Worm (Caenorhabditis elegans) whole organism, L4 larva: ENCODE data around the gene clec-171.

Experiments used
- F10B5.3 ChIP-seq: sonication (generic microtip); optimal IDR thresholded peaks from 2 replicates; lab custom pipeline; 2016; ENCODE audit warnings: mild to moderate bottlenecking, missing genetic modification characterization, missing compliant biosample characterization
- F26F4.8 ChIP-seq: fragments of 200-800 bp; sonication (Bioruptor generic); conservative IDR thresholded peaks from 2 replicates; pipeline ENCODE4 v1.3.6; 2022; ENCODE audit warnings: missing genetic modification characterization, missing compliant biosample characterization
- R02D3.7 ChIP-seq: fragments of 150-350 bp; sonication (generic microtip); optimal IDR thresholded peaks from 3 replicates; lab custom pipeline; 2014; ENCODE audit warnings: missing biosample characterization, missing genetic modification characterization
- T26A8.4 ChIP-seq: fragments of 200-800 bp; sonication (Bioruptor generic); IDR thresholded peaks from 2 replicates; pipeline ENCODE4 v1.3.6; 2022; ENCODE audit warnings: missing genetic modification characterization, missing compliant biosample characterization
- Y48G9A.11 ChIP-seq: fragments of 200-800 bp; sonication (Bioruptor generic); IDR thresholded peaks from 2 replicates; pipeline ENCODE4 v1.3.6; 2022; ENCODE audit warnings: missing genetic modification reagents, missing genetic modification characterization, missing compliant biosample characterization
- Y75B8A.6 ChIP-seq: fragments of 200-800 bp; sonication (Bioruptor generic); IDR thresholded peaks from 2 replicates; pipeline ENCODE4 v1.3.6; 2022; ENCODE audit warnings: missing genetic modification reagents, missing genetic modification characterization, missing compliant biosample characterization
- ZK337.2 ChIP-seq: fragments of 200-800 bp; sonication (Bioruptor generic); IDR thresholded peaks from 2 replicates; pipeline ENCODE4 v1.3.6; 2022; ENCODE audit warnings: missing genetic modification reagents, missing genetic modification characterization, missing compliant biosample characterization
- aha-1 ChIP-seq: fragments of 150-350 bp; peaks from one replicate; lab custom pipeline; 2014; ENCODE audit warnings: missing biosample characterization, missing genetic modification characterization
- aly-2 ChIP-seq: sonication (generic microtip); optimal IDR thresholded peaks from 2 replicates; lab custom pipeline; 2018; ENCODE audit warnings: missing biosample characterization, missing genetic modification characterization
- attf-4 ChIP-seq: sonication (generic microtip); optimal IDR thresholded peaks from 3 replicates; lab custom pipeline; 2017; ENCODE audit warnings: missing biosample characterization, missing genetic modification characterization
- ceh-44 ChIP-seq: fragments of 200-800 bp; sonication (Bioruptor generic); IDR thresholded peaks from 2 replicates; pipeline ENCODE4 v1.3.6; 2022; ENCODE audit warnings: missing genetic modification reagents, missing genetic modification characterization, missing compliant biosample characterization
- ceh-62 ChIP-seq: sonication (generic microtip); optimal IDR thresholded peaks from 2 replicates; lab custom pipeline; 2017; ENCODE audit warnings: missing biosample characterization, missing genetic modification characterization
- ceh-82 ChIP-seq: sonication (generic microtip); optimal IDR thresholded peaks from 2 replicates; lab custom pipeline; 2017; ENCODE audit warnings: missing biosample characterization, missing genetic modification characterization
- daf-12 ChIP-seq: fragments of 150-350 bp; optimal IDR thresholded peaks from 2 replicates; lab custom pipeline; 2014; ENCODE audit warnings: missing biosample characterization, missing genetic modification reagents, missing genetic modification characterization
- daf-16 ChIP-seq, 3 experiments: sonication (generic microtip); optimal IDR thresholded peaks; 2 replicates each; lab custom pipeline; 2016 to 2017; ENCODE audit warnings: missing genetic modification characterization in 3 of 3, missing genetic modification reagents in 3 of 3, mild to moderate bottlenecking in 2 of 3, missing compliant biosample characterization in 2 of 3, missing biosample characterization in 1 of 3, moderate library complexity in 1 of 3
- daf-8 ChIP-seq: fragments of 200-800 bp; sonication (Bioruptor generic); IDR thresholded peaks from 2 replicates; pipeline ENCODE4 v1.3.6; 2022; ENCODE audit warnings: missing genetic modification characterization, missing compliant biosample characterization
- dmd-6 ChIP-seq: fragments of 200-800 bp; sonication (Bioruptor generic); IDR thresholded peaks from 2 replicates; pipeline ENCODE4 v1.3.6; 2022; ENCODE audit warnings: missing genetic modification reagents, missing genetic modification characterization, missing compliant biosample characterization
- dmd-8 ChIP-seq: fragments of 200-800 bp; sonication (Bioruptor generic); IDR thresholded peaks from 2 replicates; pipeline ENCODE4 v1.3.6; 2022; ENCODE audit warnings: missing genetic modification characterization, missing compliant biosample characterization
- dmd-9 ChIP-seq: fragments of 200-800 bp; sonication (Bioruptor generic); IDR thresholded peaks from 2 replicates; pipeline ENCODE4 v1.3.6; 2022; ENCODE audit warnings: missing genetic modification reagents, missing genetic modification characterization, missing compliant biosample characterization
- dpl-1 ChIP-seq: fragments of 150-350 bp; optimal IDR thresholded peaks from 2 replicates; lab custom pipeline; 2014; ENCODE audit warnings: missing biosample characterization, missing genetic modification reagents, missing genetic modification characterization
- duxl-1 ChIP-seq: sonication (generic microtip); optimal IDR thresholded peaks from 2 replicates; lab custom pipeline; 2016; ENCODE audit warnings: mild to moderate bottlenecking, missing genetic modification characterization, moderate library complexity, missing compliant biosample characterization; ENCODE audit not compliant: poor library complexity
- egl-43 ChIP-seq: fragments of 200-800 bp; sonication (Bioruptor generic); IDR thresholded peaks from 2 replicates; pipeline ENCODE4 v1.3.6; 2022; ENCODE audit warnings: missing genetic modification reagents, missing genetic modification characterization, missing compliant biosample characterization
- fkh-10 ChIP-seq: fragments of 150-350 bp; optimal IDR thresholded peaks from 2 replicates; lab custom pipeline; 2014; ENCODE audit warnings: missing biosample characterization, missing genetic modification reagents, missing genetic modification characterization
- fos-1 ChIP-seq: fragments of 150-350 bp; optimal IDR thresholded peaks from 2 replicates; lab custom pipeline; 2014; ENCODE audit warnings: missing biosample characterization, missing genetic modification characterization
- lim-7 ChIP-seq: fragments of 200-800 bp; sonication (Bioruptor generic); IDR thresholded peaks from 2 replicates; pipeline ENCODE4 v1.3.6; 2022; ENCODE audit warnings: missing genetic modification characterization, missing compliant biosample characterization
- lin-15B ChIP-seq: fragments of 150-350 bp; sonication (generic microtip); optimal IDR thresholded peaks from 3 replicates; lab custom pipeline; 2014; ENCODE audit warnings: missing biosample characterization, missing genetic modification characterization
- lin-38 ChIP-seq: fragments of 200-800 bp; sonication (Bioruptor generic); IDR thresholded peaks from 2 replicates; pipeline ENCODE4 v1.3.6; 2022; ENCODE audit warnings: missing genetic modification reagents, missing genetic modification characterization, missing compliant biosample characterization
- madf-5 ChIP-seq, 2 experiments: fragments of 200-800 bp; sonication (Bioruptor generic); IDR thresholded peaks; 2 replicates each; pipeline ENCODE4 v1.3.6; 2022; ENCODE audit warnings: missing compliant biosample characterization in 2 of 2, missing genetic modification characterization in 2 of 2
- madf-9 ChIP-seq: fragments of 200-800 bp; sonication (Bioruptor generic); conservative IDR thresholded peaks from 2 replicates; pipeline ENCODE4 v1.3.6; 2022; ENCODE audit warnings: missing genetic modification reagents, missing genetic modification characterization, missing compliant biosample characterization
- mdl-1 ChIP-seq, 2 experiments: fragments of 150-350 bp in 1 of 2; sonication (generic microtip) in 1 of 2; optimal IDR thresholded peaks; 2 replicates each; lab custom pipeline; 2014 to 2017; ENCODE audit warnings: missing biosample characterization in 2 of 2, missing genetic modification characterization in 2 of 2
- mxl-2 ChIP-seq: fragments of 200-800 bp; sonication (Bioruptor generic); conservative IDR thresholded peaks from 2 replicates; pipeline ENCODE4 v1.3.6; 2022; ENCODE audit warnings: missing genetic modification reagents, missing genetic modification characterization, missing compliant biosample characterization
- mxl-3 ChIP-seq: fragments of 200-800 bp; sonication (Bioruptor generic); optimal IDR thresholded peaks from 2 replicates; lab custom pipeline; 2018; ENCODE audit warnings: mild to moderate bottlenecking, missing genetic modification characterization, missing compliant biosample characterization
- nhr-11 ChIP-seq: fragments of 150-350 bp; optimal IDR thresholded peaks from 2 replicates; lab custom pipeline; 2014; ENCODE audit warnings: missing biosample characterization, missing genetic modification characterization
- nhr-111 ChIP-seq: fragments of 200-800 bp; sonication (Bioruptor generic); optimal IDR thresholded peaks from 2 replicates; lab custom pipeline; 2018; ENCODE audit warnings: mild to moderate bottlenecking, missing genetic modification characterization, missing compliant biosample characterization
- nhr-28 ChIP-seq: fragments of 150-350 bp; optimal IDR thresholded peaks from 2 replicates; lab custom pipeline; 2014; ENCODE audit warnings: missing biosample characterization, missing genetic modification characterization
- pha-4 ChIP-seq, 2 experiments: fragments of 150-350 bp in 1 of 2; fragments of 200-800 bp in 1 of 2; sonication (Bioruptor generic) in 1 of 2; IDR thresholded peaks in 1 of 2; optimal IDR thresholded peaks in 1 of 2; 2 replicates each; pipeline versions ENCODE4 v1.3.6 to Lab custom; 2014 to 2022; ENCODE audit warnings: missing genetic modification characterization in 2 of 2, missing genetic modification reagents in 2 of 2, missing biosample characterization in 1 of 2, missing compliant biosample characterization in 1 of 2
- php-3 ChIP-seq: fragments of 200-800 bp; sonication (Bioruptor generic); IDR thresholded peaks from 2 replicates; pipeline ENCODE4 v1.3.6; 2022; ENCODE audit warnings: missing genetic modification reagents, missing genetic modification characterization, missing compliant biosample characterization
- pqm-1 ChIP-seq: sonication (generic microtip); optimal IDR thresholded peaks from 2 replicates; lab custom pipeline; 2017; ENCODE audit warnings: missing biosample characterization, missing genetic modification characterization
- rbr-2 ChIP-seq: sonication (generic microtip); optimal IDR thresholded peaks from 2 replicates; lab custom pipeline; 2016; ENCODE audit warnings: missing genotype, missing genetic modification characterization, missing compliant biosample characterization
- skn-1 ChIP-seq: fragments of 150-350 bp; optimal IDR thresholded peaks from 2 replicates; lab custom pipeline; 2014; ENCODE audit warnings: missing biosample characterization, missing genetic modification characterization
- spr-1 ChIP-seq: sonication (generic microtip); optimal IDR thresholded peaks from 2 replicates; lab custom pipeline; 2016; ENCODE audit warnings: mild to moderate bottlenecking, missing genetic modification characterization, missing compliant biosample characterization
- unc-130 ChIP-seq: sonication (generic microtip); optimal IDR thresholded peaks from 2 replicates; lab custom pipeline; 2016; ENCODE audit warnings: missing genetic modification reagents, missing genetic modification characterization, missing compliant biosample characterization
- unc-39 ChIP-seq: sonication (generic microtip); optimal IDR thresholded peaks from 2 replicates; lab custom pipeline; 2017; ENCODE audit warnings: missing biosample characterization, missing genetic modification characterization
- vab-7 ChIP-seq: fragments of 200-800 bp; sonication (Bioruptor generic); IDR thresholded peaks from 2 replicates; pipeline ENCODE4 v1.3.6; 2022; ENCODE audit warnings: missing genetic modification reagents, missing genetic modification characterization, missing compliant biosample characterization
- zag-1 ChIP-seq: fragments of 150-350 bp; optimal IDR thresholded peaks from 2 replicates; lab custom pipeline; 2014; ENCODE audit warnings: missing biosample characterization, missing genetic modification characterization
- zfp-3 ChIP-seq: fragments of 200-800 bp; sonication (Bioruptor generic); conservative IDR thresholded peaks from 2 replicates; pipeline ENCODE4 v1.3.6; 2022; ENCODE audit warnings: missing genetic modification reagents, missing genetic modification characterization, missing compliant biosample characterization
- zip-11 ChIP-seq: fragments of 200-800 bp; sonication (Bioruptor generic); IDR thresholded peaks from 2 replicates; pipeline ENCODE4 v1.3.6; 2022; ENCODE audit warnings: missing genetic modification characterization, missing compliant biosample characterization
- zip-2 ChIP-seq: fragments of 150-350 bp; optimal IDR thresholded peaks from 2 replicates; lab custom pipeline; 2014; ENCODE audit warnings: missing biosample characterization, missing genetic modification characterization
- ztf-11 ChIP-seq: fragments of 150-350 bp; optimal IDR thresholded peaks from 2 replicates; lab custom pipeline; 2014; ENCODE audit warnings: missing biosample characterization, missing genetic modification characterization
- ztf-7 ChIP-seq: fragments of 150-350 bp; optimal IDR thresholded peaks from 2 replicates; lab custom pipeline; 2014; ENCODE audit warnings: missing biosample characterization, missing genetic modification characterization

Gene clec-171

ce11 chrIV:1419795-1420509 lies 7.2 kb downstream of the clec-171 start, which contains the start of gene Y77E11A.7 (continued):
- TF ChIP-seq ztf-11 (tag; lab: Kevin White, UChicago) (no peak), lin-38 (GFP tag; lab: Robert Waterston, UW) (peak; percentile 92), unc-39 (tag; lab: Kevin White, UChicago) (no peak), ceh-62 (tag; lab: Kevin White, UChicago) (no peak), mxl-2 (GFP tag; lab: Robert Waterston, UW) (no peak), pqm-1 (tag; lab: Kevin White, UChicago) (peak; percentile 43), zag-1 (tag; lab: Kevin White, UChicago) (no peak), T26A8.4 (GFP tag; lab: Robert Waterston, UW) (no peak), F10B5.3 (tag; lab: Kevin White, UChicago) (no peak), lin-15B (tag; lab: Kevin White, UChicago) (peak; percentile 76), nhr-28 (peak; percentile 84), fkh-10 (peak; percentile 92), unc-130 (GFP tag; lab: Kevin White, UChicago) (peak; percentile 67), zip-11 (GFP tag; lab: Robert Waterston, UW) (no peak), mdl-1 (tag; optimal IDR thresholded peaks at IDR 0.05; lab: Kevin White, UChicago) (peak; percentile 72 to 88), attf-4 (tag; lab: Kevin White, UChicago) (no peak), duxl-1 (no peak), vab-7 (GFP tag; lab: Robert Waterston, UW) (0 out of 2 replicates have a peak, but pooled peaks have one; percentile 55), Y75B8A.6 (GFP tag; lab: Robert Waterston, UW) (no peak), egl-43 (GFP tag; lab: Robert Waterston, UW) (no peak), R02D3.7 (tag; lab: Kevin White, UChicago) (peak; percentile 60), aha-1 (tag; lab: Kevin White, UChicago) (peak; percentile 99), ZK337.2 (no peak), ceh-44 (GFP tag; lab: Robert Waterston, UW) (0 out of 2 replicates have a peak, but pooled peaks have one; percentile 17), php-3 (GFP tag; lab: Robert Waterston, UW) (no peak), daf-16 (GFP tag; optimal IDR thresholded peaks at IDR 0.05; lab: Kevin White, UChicago) (no peak), daf-16 (tag; optimal IDR thresholded peaks at IDR 0.05; lab: Kevin White, UChicago) (peak; percentile 62), dmd-6 (GFP tag; lab: Robert Waterston, UW) (peak; percentile 85), nhr-111 (no peak), daf-8 (no peak), aly-2 (tag; lab: Kevin White, UChicago) (no peak), F26F4.8 (GFP tag; lab: Robert Waterston, UW) (no peak), nhr-11 (tag; lab: Kevin White, UChicago) (peak; percentile 84), zfp-3 (no peak; the same call in 1 of the 2 replicates), daf-12 (tag; lab: Kevin White, UChicago) (no peak), ztf-7 (no peak), Y48G9A.11 (no peak; the same call in 1 of the 2 replicates), spr-1 (tag; lab: Kevin White, UChicago) (peak; percentile 11), dpl-1 (GFP tag; lab: Kevin White, UChicago) (peak; percentile 79), rbr-2 (tag; lab: Kevin White, UChicago) (peak; percentile 88), zip-2 (no peak), dmd-9 (GFP tag; lab: Robert Waterston, UW) (peak; percentile 60; the same call in 1 of the 2 replicates), fos-1 (tag; lab: Kevin White, UChicago) (no peak), dmd-8 (GFP tag; lab: Robert Waterston, UW) (no peak), skn-1 (tag; lab: Kevin White, UChicago) (no peak), lim-7 (no peak), ceh-82 (tag; lab: Kevin White, UChicago) (no peak), pha-4 (GFP tag; IDR thresholded peaks at IDR 0.05; lab: Robert Waterston, UW) (no peak; the same call in 1 of the 2 replicates), pha-4 (tag; optimal IDR thresholded peaks at IDR 0.05; lab: Kevin White, UChicago) (no peak), madf-9 (peak; percentile 93), madf-5 (GFP tag; IDR thresholded peaks at IDR 0.05; lab: Robert Waterston, UW) (0 out of 4 replicates have a peak, but pooled peaks of 1 of the 2 experiments have one; percentile 37), mxl-3 (GFP tag; lab: Kevin White, UChicago) (peak; percentile 88)
